Worm (Caenorhabditis elegans): ENCODE measurements around the gene ssna-1.
"Not testable (repeated sequence)": the region's sequence is repeated elsewhere in the genome, so short reads cannot be mapped to it uniquely, and the experiment has no call there.

- TF ChIP-seq nhr-76, ZK546.5 (tag; optimal IDR thresholded peaks at IDR 0.05): not testable (repeated sequence)
Measured at ce11 chrIV:385150-385937, 2.5 kb upstream of the ssna-1 start, which contains the start of gene rps-24.

Data from whole organism, L3 larva.